Worm (Caenorhabditis elegans) whole organism, L4 larva: ENCODE measurements around the gene clec-133.

Experiments
- F49E8.2 ChIP-seq: sonication (generic microtip); optimal IDR thresholded peaks from 2 replicates; lab custom pipeline; 2016; ENCODE audit warnings: missing compliant biosample characterization, mild to moderate bottlenecking, missing genetic modification characterization, borderline replicate concordance
- R02D3.7 ChIP-seq: fragments of 150-350 bp; sonication (generic microtip); optimal IDR thresholded peaks from 3 replicates; lab custom pipeline; 2014; ENCODE audit warnings: missing biosample characterization, missing genetic modification characterization
- ama-1 ChIP-seq: fragments of 150-350 bp; optimal IDR thresholded peaks from 2 replicates; lab custom pipeline; 2014; ENCODE audit warnings: inconsistent platforms, mixed read lengths
- jun-1 ChIP-seq: fragments of 150-350 bp; optimal IDR thresholded peaks from 2 replicates; lab custom pipeline; 2014; ENCODE audit warnings: missing biosample characterization, missing genetic modification reagents, missing genetic modification characterization
- mxl-2 ChIP-seq: fragments of 200-800 bp; sonication (Bioruptor generic); conservative IDR thresholded peaks from 2 replicates; pipeline ENCODE4 v1.3.6; 2022; ENCODE audit warnings: missing genetic modification reagents, missing genetic modification characterization, missing compliant biosample characterization
- tag-97 ChIP-seq: fragments of 200-800 bp; sonication (Bioruptor generic); IDR thresholded peaks from 2 replicates; pipeline ENCODE4 v1.3.6; 2022; ENCODE audit warnings: missing genetic modification characterization, missing compliant biosample characterization
- tra-1 ChIP-seq: fragments of 200-800 bp; sonication (Bioruptor generic); IDR thresholded peaks from 2 replicates; pipeline ENCODE4 v1.3.6; 2022; ENCODE audit warnings: missing genetic modification reagents, missing genetic modification characterization, missing compliant biosample characterization
- unc-39 ChIP-seq: sonication (generic microtip); optimal IDR thresholded peaks from 2 replicates; lab custom pipeline; 2017; ENCODE audit warnings: missing biosample characterization, missing genetic modification characterization

DNA sequence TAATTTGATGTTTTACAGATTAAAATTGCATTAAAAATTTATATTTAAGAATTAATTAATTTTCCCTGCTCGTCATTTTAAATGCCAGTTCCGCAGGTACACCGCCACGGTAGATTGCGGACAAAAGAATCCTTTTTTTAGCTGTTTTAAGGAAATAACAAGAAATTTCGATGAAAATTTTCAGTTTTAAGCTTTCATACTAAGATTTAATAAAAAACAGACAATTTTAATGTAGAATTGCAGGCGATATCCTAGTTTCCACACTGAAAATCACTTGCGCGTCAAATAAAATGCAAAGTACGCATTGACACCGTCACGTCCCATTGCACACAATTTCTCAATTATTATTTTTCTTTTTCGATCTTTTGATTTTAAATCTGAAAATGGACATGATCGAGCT is 24.8 kb upstream of the clec-133 start, which contains the start of gene dnc-3:
- TF ChIP-seq tra-1 (GFP tag; lab: Robert Waterston, UW) (no peak), jun-1 (no peak), unc-39 (no peak), mxl-2 (no peak), F49E8.2 (tag; lab: Kevin White, UChicago) (no peak), R02D3.7 (tag; lab: Kevin White, UChicago) (no peak), tag-97 (GFP tag; lab: Robert Waterston, UW) (no peak), ama-1 (no peak)
